Worm (Caenorhabditis elegans) whole organism, young adult: ENCODE data around the gene lin-48.

Experiments
- B0261.1 ChIP-seq: sonication (generic microtip); optimal IDR thresholded peaks from 2 replicates; lab custom pipeline; 2016; ENCODE audit warnings: mild to moderate bottlenecking, missing genetic modification characterization, moderate library complexity, missing compliant biosample characterization
- D2030.7 ChIP-seq: fragments of 200-800 bp; sonication (Bioruptor generic); IDR thresholded peaks from 2 replicates; pipeline ENCODE4 v1.3.6; 2022; ENCODE audit warnings: missing genetic modification reagents, missing genetic modification characterization, missing compliant biosample characterization
- F33H1.4 ChIP-seq: fragments of 200-800 bp; sonication (Bioruptor generic); IDR thresholded peaks from 2 replicates; pipeline ENCODE4 v1.3.6; 2022; ENCODE audit warnings: missing genetic modification reagents, missing genetic modification characterization, missing compliant biosample characterization
- F37B4.10 ChIP-seq: fragments of 200-800 bp; sonication (Bioruptor generic); IDR thresholded peaks from 2 replicates; pipeline ENCODE4 v1.3.6; 2022; ENCODE audit warnings: missing genetic modification characterization, missing compliant biosample characterization
- K12H6.12 ChIP-seq: fragments of 200-800 bp; sonication (Bioruptor generic); optimal IDR thresholded peaks from 2 replicates; lab custom pipeline; 2018; ENCODE audit warnings: mild to moderate bottlenecking, missing genetic modification characterization, missing compliant biosample characterization
- T26A5.8 ChIP-seq: sonication (generic microtip); optimal IDR thresholded peaks from 2 replicates; lab custom pipeline; 2016; ENCODE audit warnings: missing genetic modification characterization, missing compliant biosample characterization
- akir-1 ChIP-seq: fragments of 200-800 bp; sonication (Bioruptor generic); optimal IDR thresholded peaks from 2 replicates; lab custom pipeline; 2018; ENCODE audit warnings: mild to moderate bottlenecking, missing genetic modification characterization, moderate library complexity, missing compliant biosample characterization
- ama-1 ChIP-seq, 3 experiments: fragments of 150-350 bp in 1 of 3; sonication (generic microtip) in 2 of 3; optimal IDR thresholded peaks; 2 replicates each; lab custom pipeline; 2014 to 2018; ENCODE audit warnings: missing biosample characterization in 2 of 3, missing genetic modification characterization in 2 of 3, missing genetic modification reagents in 2 of 3
- attf-5 ChIP-seq: fragments of 200-800 bp; sonication (Bioruptor generic); optimal IDR thresholded peaks from 2 replicates; lab custom pipeline; 2018; ENCODE audit warnings: mild to moderate bottlenecking, missing genetic modification characterization, missing compliant biosample characterization
- attf-6 ChIP-seq: fragments of 200-800 bp; sonication (Bioruptor generic); IDR thresholded peaks from 2 replicates; pipeline ENCODE4 v1.3.6; 2022; ENCODE audit warnings: missing genetic modification reagents, missing genetic modification characterization, missing compliant biosample characterization
- cebp-1 ChIP-seq, 2 experiments: fragments of 200-800 bp in 1 of 2; sonication (Bioruptor generic) in 1 of 2; sonication (generic microtip) in 1 of 2; IDR thresholded peaks in 1 of 2; optimal IDR thresholded peaks in 1 of 2; 2 replicates each; pipeline versions ENCODE4 v1.3.6 to Lab custom; 2017 to 2022; ENCODE audit warnings: missing compliant biosample characterization in 2 of 2, missing genetic modification characterization in 2 of 2, mild to moderate bottlenecking in 1 of 2, missing genetic modification reagents in 1 of 2, moderate library complexity in 1 of 2
- ceh-27 ChIP-seq: fragments of 200-800 bp; sonication (Bioruptor generic); optimal IDR thresholded peaks from 2 replicates; lab custom pipeline; 2018; ENCODE audit warnings: mild to moderate bottlenecking, missing genetic modification characterization, moderate library complexity, missing compliant biosample characterization
- die-1 ChIP-seq: sonication (generic microtip); optimal IDR thresholded peaks from 2 replicates; lab custom pipeline; 2016; ENCODE audit warnings: missing genotype, mild to moderate bottlenecking, missing genetic modification characterization, missing compliant biosample characterization
- dox-1 ChIP-seq: fragments of 200-800 bp; sonication (Bioruptor generic); IDR thresholded peaks from 2 replicates; pipeline ENCODE4 v1.3.6; 2022; ENCODE audit warnings: missing genetic modification reagents, missing genetic modification characterization, missing compliant biosample characterization
- dpff-1 ChIP-seq: sonication (generic microtip); optimal IDR thresholded peaks from 2 replicates; lab custom pipeline; 2017; ENCODE audit warnings: mild to moderate bottlenecking, missing genetic modification characterization, missing compliant biosample characterization
- dpl-1 ChIP-seq: fragments of 150-350 bp; optimal IDR thresholded peaks from 2 replicates; lab custom pipeline; 2014; ENCODE audit warnings: missing biosample characterization, missing genetic modification reagents, missing genetic modification characterization
- efl-1 ChIP-seq: fragments of 150-350 bp; optimal IDR thresholded peaks from 2 replicates; lab custom pipeline; 2014; ENCODE audit warnings: missing biosample characterization, missing genetic modification reagents, missing genetic modification characterization
- egl-18 ChIP-seq: fragments of 200-800 bp; sonication (Bioruptor generic); IDR thresholded peaks from 2 replicates; pipeline ENCODE4 v1.3.6; 2022; ENCODE audit warnings: missing genetic modification reagents, missing genetic modification characterization, missing compliant biosample characterization
- egl-44 ChIP-seq: fragments of 200-800 bp; sonication (Bioruptor generic); IDR thresholded peaks from 2 replicates; pipeline ENCODE4 v1.3.6; 2022; ENCODE audit warnings: missing genetic modification reagents, missing genetic modification characterization, missing compliant biosample characterization
- egrh-3 ChIP-seq: fragments of 200-800 bp; sonication (Bioruptor generic); IDR thresholded peaks from 2 replicates; pipeline ENCODE4 v1.3.6; 2022; ENCODE audit warnings: missing genetic modification reagents, missing genetic modification characterization, missing compliant biosample characterization
- gei-17 ChIP-seq: fragments of 200-800 bp; sonication (Bioruptor generic); optimal IDR thresholded peaks from 2 replicates; lab custom pipeline; 2018; ENCODE audit warnings: mild to moderate bottlenecking, missing genetic modification characterization, missing compliant biosample characterization
- hlh-26 ChIP-seq: fragments of 200-800 bp; sonication (Bioruptor generic); conservative IDR thresholded peaks from 2 replicates; pipeline ENCODE4 v1.3.6; 2022; ENCODE audit warnings: missing genetic modification reagents, missing genetic modification characterization, missing compliant biosample characterization
- hmg-1.2 ChIP-seq: fragments of 200-800 bp; sonication (Bioruptor generic); IDR thresholded peaks from 2 replicates; pipeline ENCODE4 v1.3.6; 2022; ENCODE audit warnings: missing genetic modification reagents, missing genetic modification characterization, missing compliant biosample characterization
- hrde-1 ChIP-seq: sonication (generic microtip); optimal IDR thresholded peaks from 2 replicates; lab custom pipeline; 2016; ENCODE audit warnings: missing genetic modification characterization, mild to moderate bottlenecking, missing compliant biosample characterization, moderate library complexity, missing genotype, missing genetic modification reagents, borderline replicate concordance
- lag-1 ChIP-seq: fragments of 200-800 bp; sonication (Bioruptor generic); IDR thresholded peaks from 2 replicates; pipeline ENCODE4 v1.3.6; 2022; ENCODE audit warnings: missing genetic modification reagents, missing genetic modification characterization, missing compliant biosample characterization
- lin-54 ChIP-seq: fragments of 200-800 bp; sonication (Bioruptor generic); optimal IDR thresholded peaks from 2 replicates; lab custom pipeline; 2018; ENCODE audit warnings: mild to moderate bottlenecking, missing genetic modification characterization, missing compliant biosample characterization
- lsl-1 ChIP-seq: fragments of 200-800 bp; sonication (Bioruptor generic); optimal IDR thresholded peaks from 2 replicates; lab custom pipeline; 2018; ENCODE audit warnings: mild to moderate bottlenecking, missing genetic modification characterization, moderate library complexity, missing compliant biosample characterization
- madf-6 ChIP-seq: fragments of 200-800 bp; sonication (Bioruptor generic); IDR thresholded peaks from 2 replicates; pipeline ENCODE4 v1.3.6; 2022; ENCODE audit warnings: missing genetic modification reagents, missing genetic modification characterization, missing compliant biosample characterization
- mcd-1 ChIP-seq: fragments of 200-800 bp; sonication (Bioruptor generic); IDR thresholded peaks from 2 replicates; pipeline ENCODE4 v1.3.6; 2022; ENCODE audit warnings: missing genetic modification reagents, missing genetic modification characterization, missing compliant biosample characterization
- mxl-1 ChIP-seq: sonication (generic microtip); optimal IDR thresholded peaks from 2 replicates; lab custom pipeline; 2016; ENCODE audit warnings: missing genetic modification characterization, missing compliant biosample characterization
- pha-4 ChIP-seq: fragments of 150-350 bp; sonication (generic microtip); optimal IDR thresholded peaks from 2 replicates; lab custom pipeline; 2014; ENCODE audit warnings: missing biosample characterization, missing genetic modification reagents, missing genetic modification characterization
- rcor-1 ChIP-seq: fragments of 200-800 bp; sonication (Bioruptor generic); IDR thresholded peaks from 2 replicates; pipeline ENCODE4 v1.3.6; 2022; ENCODE audit warnings: missing genetic modification reagents, missing genetic modification characterization, missing compliant biosample characterization
- repo-1 ChIP-seq: sonication (generic microtip); optimal IDR thresholded peaks from 2 replicates; lab custom pipeline; 2017; ENCODE audit warnings: mild to moderate bottlenecking, missing genetic modification characterization, missing compliant biosample characterization
- rpc-1 ChIP-seq, 2 experiments: fragments of 150-350 bp in 1 of 2; sonication (generic microtip) in 1 of 2; optimal IDR thresholded peaks; 2 replicates each; lab custom pipeline; 2014 to 2018; ENCODE audit warnings: missing biosample characterization in 1 of 2, missing genetic modification characterization in 1 of 2, missing genetic modification reagents in 1 of 2, missing genotype in 1 of 2
- sea-2 ChIP-seq: fragments of 200-800 bp; sonication (Bioruptor generic); IDR thresholded peaks from 2 replicates; pipeline ENCODE4 v1.3.6; 2022; ENCODE audit warnings: missing genetic modification characterization, missing compliant biosample characterization
- snpc-3.4 ChIP-seq: sonication (generic microtip); optimal IDR thresholded peaks from 2 replicates; lab custom pipeline; 2017; ENCODE audit warnings: missing genetic modification characterization, mild to moderate bottlenecking, missing compliant biosample characterization, antibody characterized with exemption, moderate library complexity, missing genotype, missing genetic modification reagents
- snpc-4 ChIP-seq, 5 experiments: fragments of 150-350 bp in 1 of 5; sonication (generic microtip) in 4 of 5; optimal IDR thresholded peaks; 2 replicates each; lab custom pipeline; 2014 to 2018; ENCODE audit warnings: missing genetic modification characterization in 5 of 5, missing biosample characterization in 3 of 5, antibody characterized with exemption in 2 of 5, mild to moderate bottlenecking in 2 of 5, missing compliant biosample characterization in 2 of 5, missing genotype in 2 of 5, moderate library complexity in 2 of 5, missing genetic modification reagents in 1 of 5
- somi-1 ChIP-seq: fragments of 200-800 bp; sonication (Bioruptor generic); optimal IDR thresholded peaks from 2 replicates; lab custom pipeline; 2018; ENCODE audit warnings: mild to moderate bottlenecking, missing genetic modification characterization, missing compliant biosample characterization
- zfh-2 ChIP-seq: fragments of 200-800 bp; sonication (Bioruptor generic); conservative IDR thresholded peaks from 2 replicates; pipeline ENCODE4 v1.3.6; 2022; ENCODE audit warnings: missing genetic modification reagents, missing genetic modification characterization, missing compliant biosample characterization
- ztf-18 ChIP-seq: sonication (generic microtip); optimal IDR thresholded peaks from 2 replicates; lab custom pipeline; 2016; ENCODE audit warnings: missing genotype, mild to moderate bottlenecking, missing genetic modification characterization, missing compliant biosample characterization
- ztf-3 ChIP-seq: fragments of 200-800 bp; sonication (Bioruptor generic); optimal IDR thresholded peaks from 2 replicates; lab custom pipeline; 2018; ENCODE audit warnings: mild to moderate bottlenecking, missing genetic modification characterization, missing compliant biosample characterization

lin-48 gene

ce11 chrIII:3734007-3734406 lies 11.2 kb upstream of the lin-48 start, which contains the start of gene F34D10.3:
Gene F34D10.3 (plus strand): TSS chrIII:3734255.
- TF ChIP-seq madf-6 (GFP tag; lab: Robert Waterston, UW) (0 out of 2 replicates have a peak, but pooled peaks have one; percentile 12), D2030.7 (GFP tag; lab: Robert Waterston, UW) (no peak), ceh-27 (GFP tag; lab: Kevin White, UChicago) (no peak), attf-5 (GFP tag; lab: Kevin White, UChicago) (peak; percentile 7), lin-54 (GFP tag; lab: Kevin White, UChicago) (no peak), hmg-1.2 (GFP tag; lab: Robert Waterston, UW) (peak; percentile 61; the same call in 1 of the 2 replicates), sea-2 (GFP tag; lab: Robert Waterston, UW) (no peak), K12H6.12 (tag; lab: Kevin White, UChicago) (no peak)

ce11 chrIII:3734990-3735389 lies 10.2 kb upstream of the lin-48 start, which contains the start of gene evl-18:
Gene evl-18 (minus strand): TSS chrIII:3735039.
- TF ChIP-seq efl-1: peak; percentile 38
- no peak for TF ChIP-seq rpc-1 (optimal IDR thresholded peaks at IDR 0.05; lab: Kevin White, UChicago)
- TF ChIP-seq rpc-1 (tag; optimal IDR thresholded peaks at IDR 0.05; lab: Kevin White, UChicago): no peak
- peak; percentile 69 for TF ChIP-seq mcd-1 (GFP tag; lab: Robert Waterston, UW)
- no peak for TF ChIP-seq madf-6 (GFP tag; lab: Robert Waterston, UW)
- TF ChIP-seq lsl-1 (GFP tag; lab: Kevin White, UChicago): no peak

- TF ChIP-seq somi-1 (GFP tag; lab: Kevin White, UChicago) (peak; percentile 12), dpff-1 (tag; lab: Kevin White, UChicago) (no peak), hlh-26 (GFP tag; lab: Robert Waterston, UW) (no peak), egl-44 (GFP tag; lab: Robert Waterston, UW) (no peak), die-1 (tag; lab: Kevin White, UChicago) (no peak), cebp-1 (GFP tag; IDR thresholded peaks at IDR 0.05; lab: Robert Waterston, UW) (no peak), cebp-1 (tag; optimal IDR thresholded peaks at IDR 0.05; lab: Kevin White, UChicago) (no peak), ztf-3 (GFP tag; lab: Kevin White, UChicago) (no peak), F33H1.4 (GFP tag; lab: Robert Waterston, UW) (peak; percentile 70), egrh-3 (no peak), attf-5 (GFP tag; lab: Kevin White, UChicago) (no peak), zfh-2 (GFP tag; lab: Robert Waterston, UW) (peak; percentile 46; the same call in 1 of the 2 replicates), B0261.1 (no peak), pha-4 (tag; lab: Kevin White, UChicago) (no peak), attf-6 (GFP tag; lab: Robert Waterston, UW) (no peak), madf-6 (GFP tag; lab: Robert Waterston, UW) (no peak), egl-18 (GFP tag; lab: Robert Waterston, UW) (no peak), T26A5.8 (tag; lab: Kevin White, UChicago) (no peak), snpc-4 (GFP tag; optimal IDR thresholded peaks at IDR 0.05; lab: Kevin White, UChicago) (no peak), snpc-4 (tag; optimal IDR thresholded peaks at IDR 0.05; lab: Kevin White, UChicago) (no peak), dox-1 (GFP tag; lab: Robert Waterston, UW) (no peak), repo-1 (tag; lab: Kevin White, UChicago) (no peak), F37B4.10 (GFP tag; lab: Robert Waterston, UW) (no peak), lag-1 (GFP tag; lab: Robert Waterston, UW) (no peak), gei-17 (GFP tag; lab: Kevin White, UChicago) (no peak), dpl-1 (GFP tag; lab: Kevin White, UChicago) (no peak), mxl-1 (no peak), ztf-18 (tag; lab: Kevin White, UChicago) (no peak), akir-1 (no peak), hrde-1 (tag; lab: Kevin White, UChicago) (no peak), ceh-27 (GFP tag; lab: Kevin White, UChicago) (no peak), snpc-3.4 (tag; lab: Kevin White, UChicago) (peak; percentile 10), sea-2 (GFP tag; lab: Robert Waterston, UW) (no peak), rcor-1 (GFP tag; lab: Robert Waterston, UW) (no peak), ama-1 (optimal IDR thresholded peaks at IDR 0.05; lab: Kevin White, UChicago) (peak; percentile 32), ama-1 (GFP tag; optimal IDR thresholded peaks at IDR 0.05; lab: Kevin White, UChicago) (no peak)
These were observed 9.6 kb upstream of the lin-48 start for ce11 chrIII:3735509-3736255.
